Fruit fly (Drosophila melanogaster): ENCODE results near the gene CG8043.
A peak's percentile ranks its signal among the peaks of the same experiment; 100 is the strongest.

The CG8043 gene

dm6 chr3R:8676560-8677000, at the start of gene CG8043, which contains the start of the genes Unc50 and CG11755 (continued):
- peak; percentile 10 for TF ChIP-seq CG6654 (GFP tag; optimal IDR thresholded peaks at IDR 0.05)
- TF ChIP-seq shn (GFP tag; optimal IDR thresholded peaks at IDR 0.05): peak; percentile 45
- TF ChIP-seq chinmo (GFP tag; IDR thresholded peaks at IDR 0.05; ENCODE audit: partially characterized antibody): peak; percentile 85; the same call in 2 of the 4 replicates
- TF ChIP-seq NK7.1 (GFP tag; optimal IDR thresholded peaks at IDR 0.05): peak; percentile 25
- TF ChIP-seq Kr (GFP tag; optimal IDR thresholded peaks at IDR 0.05): no peak
- TF ChIP-seq Ssrp (tag; optimal IDR thresholded peaks at IDR 0.05): peak; percentile 55
- peak; percentile 86 for TF ChIP-seq CG8388 (GFP tag; optimal IDR thresholded peaks at IDR 0.05)
- no peak for TF ChIP-seq cad (GFP tag; optimal IDR thresholded peaks at IDR 0.05)
- no peak for TF ChIP-seq Elba2 (GFP tag; optimal IDR thresholded peaks at IDR 0.05)
- no peak for TF ChIP-seq h (optimal IDR thresholded peaks at IDR 0.05)
- TF ChIP-seq CG10267 (tag; optimal IDR thresholded peaks at IDR 0.05): peak; percentile 77
- TF ChIP-seq Dp (GFP tag; optimal IDR thresholded peaks at IDR 0.05): peak; percentile 30
- TF ChIP-seq rib (GFP tag; IDR thresholded peaks at IDR 0.05): no peak
- TF ChIP-seq hkb (optimal IDR thresholded peaks at IDR 0.05): peak; percentile 86
- TF ChIP-seq hkb (GFP tag; IDR thresholded peaks at IDR 0.05): peak; percentile 72
- TF ChIP-seq her (GFP tag; optimal IDR thresholded peaks at IDR 0.05): no peak
- peak; percentile 30 for TF ChIP-seq Bdp1 (GFP tag; optimal IDR thresholded peaks at IDR 0.05)
- TF ChIP-seq CG11398 (GFP tag; optimal IDR thresholded peaks at IDR 0.05): no peak
- TF ChIP-seq sob (GFP tag; IDR thresholded peaks at IDR 0.05): peak; percentile 81
- TF ChIP-seq Hand (GFP tag; optimal IDR thresholded peaks at IDR 0.05): no peak
- TF ChIP-seq Atf6 (GFP tag; IDR thresholded peaks at IDR 0.05): peak; percentile 63; the same call in 1 of the 2 replicates
- peak; percentile 27 for TF ChIP-seq Mes4 (GFP tag; optimal IDR thresholded peaks at IDR 0.05)
- TF ChIP-seq Med (GFP tag): peak; percentile 95
- peak; percentile 73 for TF ChIP-seq twi (tag; optimal IDR thresholded peaks at IDR 0.05)
- no peak for TF ChIP-seq CG30431 (GFP tag; optimal IDR thresholded peaks at IDR 0.05)
- peak; percentile 26 for TF ChIP-seq run (tag; optimal IDR thresholded peaks at IDR 0.05)
- peak; percentile 55 for TF ChIP-seq CG18764 (GFP tag; optimal IDR thresholded peaks at IDR 0.05)
- TF ChIP-seq mirr (GFP tag; optimal IDR thresholded peaks at IDR 0.05): peak; percentile 66
- peak in 1 of 3 experiments; percentile 75 for TF ChIP-seq Stat92E (GFP tag; optimal IDR thresholded peaks at IDR 0.05)
- TF ChIP-seq Chrac-16 (GFP tag; optimal IDR thresholded peaks at IDR 0.05): peak; percentile 78
- TF ChIP-seq onecut (GFP tag; IDR thresholded peaks at IDR 0.05): peak; percentile 58
- TF ChIP-seq E2f1 (GFP tag; IDR thresholded peaks at IDR 0.05): peak; percentile 55; the same call in 1 of the 2 replicates
- TF ChIP-seq CG13894 (tag; optimal IDR thresholded peaks at IDR 0.05): no peak
- no peak for TF ChIP-seq hth (optimal IDR thresholded peaks at IDR 0.05)
- peak; percentile 63 for TF ChIP-seq Fer2 (tag; optimal IDR thresholded peaks at IDR 0.05)
- TF ChIP-seq bcd (GFP tag; optimal IDR thresholded peaks at IDR 0.05): peak; percentile 79
- no peak for TF ChIP-seq scrt (GFP tag; optimal IDR thresholded peaks at IDR 0.05)
- peak; percentile 97 for TF ChIP-seq inv (GFP tag; IDR thresholded peaks at IDR 0.05; ENCODE audit: partially characterized antibody)
- no peak for TF ChIP-seq pan (optimal IDR thresholded peaks at IDR 0.05)
- TF ChIP-seq pan (GFP tag; optimal IDR thresholded peaks at IDR 0.05 in 1 of 2, IDR thresholded peaks at IDR 0.05 in 1 of 2): peak in 1 of 2 experiments; percentile 56
- peak; percentile 9 for TF ChIP-seq CG3163 (GFP tag; optimal IDR thresholded peaks at IDR 0.05)
- TF ChIP-seq bsh (GFP tag; optimal IDR thresholded peaks at IDR 0.05): peak in 1 of 2 experiments; percentile 72
- TF ChIP-seq Neu2 (GFP tag; optimal IDR thresholded peaks at IDR 0.05; ENCODE audit: borderline replicate concordance): no peak
- peak; percentile 75 for TF ChIP-seq Ptx1 (GFP tag; IDR thresholded peaks at IDR 0.05)
- TF ChIP-seq CG10274 (GFP tag; optimal IDR thresholded peaks at IDR 0.05): no peak
- TF ChIP-seq CG7786 (GFP tag; optimal IDR thresholded peaks at IDR 0.05): peak; percentile 60
- peak; percentile 68 for TF ChIP-seq tap (tag; optimal IDR thresholded peaks at IDR 0.05)
- TF ChIP-seq zen2 (GFP tag; IDR thresholded peaks at IDR 0.05; ENCODE audit: partially characterized antibody): peak; percentile 95
- no peak for TF ChIP-seq CTCF (GFP tag; optimal IDR thresholded peaks at IDR 0.05)
- TF ChIP-seq CG12236 (GFP tag; optimal IDR thresholded peaks at IDR 0.05): peak; percentile 22
- peak; percentile 52 for TF ChIP-seq kni (GFP tag; optimal IDR thresholded peaks at IDR 0.05)
- peak; percentile 88 for TF ChIP-seq nerfin-2 (GFP tag; IDR thresholded peaks at IDR 0.05; ENCODE audit: partially characterized antibody)
